Worm (Caenorhabditis elegans): ENCODE measurements around the gene apy-1.

apy-1 gene

DNA sequence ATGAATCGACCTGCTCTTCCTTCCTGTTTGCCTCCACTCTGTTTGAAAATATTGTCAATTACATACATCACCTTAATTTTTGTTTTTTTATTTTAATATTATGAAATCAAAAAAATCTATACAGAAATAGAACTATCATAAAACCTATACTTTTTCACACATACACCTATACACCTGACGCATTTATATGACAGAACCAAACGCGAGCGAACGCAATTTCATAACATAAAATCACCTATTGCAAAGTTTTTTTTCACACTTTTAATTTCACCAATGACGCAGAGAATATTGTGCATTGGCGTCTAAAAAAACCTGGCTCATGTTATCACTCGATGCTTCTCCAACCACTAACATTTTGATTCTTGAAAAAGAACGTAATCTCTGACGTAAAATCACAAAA lies 7.5 kb downstream of the apy-1 start:
- TF ChIP-seq ceh-6 (GFP tag; optimal IDR thresholded peaks at IDR 0.05) (no peak), ceh-9 (tag; optimal IDR thresholded peaks at IDR 0.05) (no peak), odd-2 (tag; optimal IDR thresholded peaks at IDR 0.05) (no peak), hlh-30 (tag; optimal IDR thresholded peaks at IDR 0.05; ENCODE audit: insufficient read depth) (no peak), sox-4 (tag; optimal IDR thresholded peaks at IDR 0.05) (no peak), hlh-8 (tag; optimal IDR thresholded peaks at IDR 0.05) (no peak), che-1 (tag; optimal IDR thresholded peaks at IDR 0.05) (no peak), unc-42 (tag; optimal IDR thresholded peaks at IDR 0.05) (no peak), pat-9 (tag; optimal IDR thresholded peaks at IDR 0.05) (no peak), ceh-31 (tag; optimal IDR thresholded peaks at IDR 0.05) (no peak), npax-4 (tag; optimal IDR thresholded peaks at IDR 0.05) (no peak), fkh-6 (tag; optimal IDR thresholded peaks at IDR 0.05) (no peak), F13H6.1 (tag; optimal IDR thresholded peaks at IDR 0.05) (no peak), unc-86 (tag; optimal IDR thresholded peaks at IDR 0.05) (no peak)

DNA sequence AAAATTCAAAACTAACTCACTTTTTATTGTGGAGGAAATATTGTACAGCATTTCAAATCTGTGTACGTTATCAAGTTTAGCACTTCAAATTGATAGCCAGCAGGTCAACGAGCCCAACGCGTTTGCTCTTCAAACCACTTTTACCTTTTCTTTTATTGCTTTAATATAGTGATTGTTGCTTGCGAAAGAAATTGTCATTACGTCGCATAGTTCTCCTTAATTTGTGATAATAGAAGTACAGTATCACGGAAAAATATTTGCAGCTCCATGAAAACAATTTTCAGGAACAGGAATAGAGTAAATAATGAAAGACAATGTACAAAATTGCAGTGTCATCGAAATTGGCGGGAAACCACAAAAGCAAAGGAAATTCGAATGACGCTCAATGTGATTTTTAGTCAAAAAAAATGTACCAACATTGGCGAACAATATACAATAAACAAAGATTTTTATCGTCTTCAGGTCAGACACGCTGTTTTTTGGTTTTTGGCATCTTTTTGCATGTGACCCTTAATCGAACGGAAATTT lies 10.5 kb downstream of the apy-1 start, which contains the start of the genes PDB1.1 and F08C6.5:
Gene PDB1.1 (minus strand): TSS at position 158 of the 528 bp plus-strand sequence.
Gene F08C6.5 (plus strand): TSS at position 478 of the 528 bp plus-strand sequence.
- TF ChIP-seq elt-2 (tag; optimal IDR thresholded peaks at IDR 0.05) (peak; percentile 33), ceh-30 (tag; optimal IDR thresholded peaks at IDR 0.05) (no peak)

- TF ChIP-seq che-1 (tag; optimal IDR thresholded peaks at IDR 0.05): no peak
- no peak for TF ChIP-seq ceh-2 (tag; optimal IDR thresholded peaks at IDR 0.05)
- no peak for TF ChIP-seq ceh-31 (tag; optimal IDR thresholded peaks at IDR 0.05)
- TF ChIP-seq nfya-1 (tag; optimal IDR thresholded peaks at IDR 0.05): no peak
- no peak for TF ChIP-seq ceh-14 (tag; optimal IDR thresholded peaks at IDR 0.05)
- no peak for TF ChIP-seq ceh-18 (tag; optimal IDR thresholded peaks at IDR 0.05)
These were observed 15.2 kb downstream of the apy-1 start, which contains the start of gene F46C8.8 for ce11 chrX:7554326-7554725. F46C8.8 (minus strand) TSS chrX:7554426.

DNA sequence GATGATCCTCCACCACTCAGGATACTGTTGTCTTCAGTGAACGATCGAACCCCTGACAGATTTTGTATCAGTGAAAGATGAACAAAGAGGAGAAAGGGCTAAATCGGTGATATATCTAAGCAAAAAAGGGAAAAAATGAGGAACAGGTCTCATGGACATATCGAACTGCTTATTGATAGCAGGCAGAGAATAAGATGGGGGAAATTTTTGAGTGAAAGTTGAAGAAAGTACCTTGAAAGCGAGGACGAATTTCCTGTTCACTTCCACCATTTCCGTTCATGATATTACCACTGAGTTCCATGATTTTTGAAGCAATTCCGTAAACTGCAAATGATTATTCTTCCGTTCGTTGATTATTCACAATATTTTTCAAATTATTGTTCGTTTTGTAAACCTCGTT lies 16.2 kb downstream of the apy-1 start:
- TF ChIP-seq tbx-2 (tag; optimal IDR thresholded peaks at IDR 0.05) (no peak), ceh-45 (GFP tag; IDR thresholded peaks at IDR 0.05) (no peak), sox-2 (GFP tag; IDR thresholded peaks at IDR 0.05) (no peak), pag-3 (tag; optimal IDR thresholded peaks at IDR 0.05; ENCODE audit: borderline replicate concordance) (no peak), ceh-6 (GFP tag; optimal IDR thresholded peaks at IDR 0.05) (no peak), syd-9 (tag; optimal IDR thresholded peaks at IDR 0.05) (no peak), ceh-19 (GFP tag; optimal IDR thresholded peaks at IDR 0.05) (no peak), unc-3 (GFP tag; conservative IDR thresholded peaks at IDR 0.05) (no peak), unc-3 (tag; optimal IDR thresholded peaks at IDR 0.05) (no peak), pqm-1 (tag; optimal IDR thresholded peaks at IDR 0.05) (no peak)

- TF ChIP-seq unc-42 (tag; optimal IDR thresholded peaks at IDR 0.05): no peak
- no peak for TF ChIP-seq pag-3 (tag; optimal IDR thresholded peaks at IDR 0.05; ENCODE audit: borderline replicate concordance)
- no peak for TF ChIP-seq ceh-6 (GFP tag; optimal IDR thresholded peaks at IDR 0.05)
- TF ChIP-seq K02D7.2 (tag; optimal IDR thresholded peaks at IDR 0.05): no peak
- no peak for TF ChIP-seq che-1 (tag; optimal IDR thresholded peaks at IDR 0.05)
- TF ChIP-seq ets-4 (tag; optimal IDR thresholded peaks at IDR 0.05): no peak
- no peak for TF ChIP-seq tbx-7 (tag; optimal IDR thresholded peaks at IDR 0.05)
- TF ChIP-seq ceh-14 (tag; optimal IDR thresholded peaks at IDR 0.05): no peak
- no peak for TF ChIP-seq zip-5 (tag; optimal IDR thresholded peaks at IDR 0.05)
- no peak for TF ChIP-seq ceh-22 (tag; optimal IDR thresholded peaks at IDR 0.05)
- no peak for TF ChIP-seq hlh-8 (tag; optimal IDR thresholded peaks at IDR 0.05)
- no peak for TF ChIP-seq fax-1 (tag; optimal IDR thresholded peaks at IDR 0.05)
- TF ChIP-seq ztf-16 (tag; optimal IDR thresholded peaks at IDR 0.05): no peak
- no peak for TF ChIP-seq odd-2 (tag; optimal IDR thresholded peaks at IDR 0.05)
- no peak for TF ChIP-seq ceh-2 (tag; optimal IDR thresholded peaks at IDR 0.05)
- TF ChIP-seq unc-55 (GFP tag; optimal IDR thresholded peaks at IDR 0.05): no peak
- no peak for TF ChIP-seq pax-1 (tag; optimal IDR thresholded peaks at IDR 0.05)
- TF ChIP-seq madf-2 (tag; optimal IDR thresholded peaks at IDR 0.05): no peak
- no peak for TF ChIP-seq pat-9 (tag; optimal IDR thresholded peaks at IDR 0.05)
These were observed 19.1 kb downstream of the apy-1 start for ce11 chrX:7550452-7550851.
